Fruit fly (Drosophila melanogaster): Measurements from ENCODE around the gene Dbct.

Gene Dbct

dm6 chrX:15085777-15086510 lies at the start of gene Dbct, which contains the start of gene CG15027 (continued):
- TF ChIP-seq CG17385 (GFP tag; optimal IDR thresholded peaks at IDR 0.05) (peak; percentile 39), croc (GFP tag; conservative IDR thresholded peaks at IDR 0.05) (peak; percentile 45), tgo (GFP tag; IDR thresholded peaks at IDR 0.05) (peak; percentile 71), NK7.1 (GFP tag; optimal IDR thresholded peaks at IDR 0.05) (no peak), CG9817 (tag; optimal IDR thresholded peaks at IDR 0.05) (peak; percentile 74), Vsx1 (GFP tag; optimal IDR thresholded peaks at IDR 0.05) (no peak), nmo (GFP tag; optimal IDR thresholded peaks at IDR 0.05) (peak; percentile 78), Neu2 (GFP tag; optimal IDR thresholded peaks at IDR 0.05; ENCODE audit: borderline replicate concordance) (no peak), esg (GFP tag; conservative IDR thresholded peaks at IDR 0.05) (peak; percentile 44), HLH3B (GFP tag; IDR thresholded peaks at IDR 0.05) (peak; percentile 58; the same call in 1 of the 2 replicates), Spps (tag; optimal IDR thresholded peaks at IDR 0.05) (no peak), jumu (GFP tag; optimal IDR thresholded peaks at IDR 0.05) (no peak), tap (tag; optimal IDR thresholded peaks at IDR 0.05) (peak; percentile 48), Max (GFP tag; optimal IDR thresholded peaks at IDR 0.05) (peak; percentile 83), emc (GFP tag; optimal IDR thresholded peaks at IDR 0.05) (no peak), CkIIα-i1 (GFP tag; IDR thresholded peaks at IDR 0.05) (no peak), Sry-δ (GFP tag; optimal IDR thresholded peaks at IDR 0.05) (peak; percentile 74), run (tag; optimal IDR thresholded peaks at IDR 0.05) (no peak), vfl (GFP tag; optimal IDR thresholded peaks at IDR 0.05) (peak; percentile 35), CrebB (tag; optimal IDR thresholded peaks at IDR 0.05) (no peak), CG10147 (GFP tag; optimal IDR thresholded peaks at IDR 0.05) (peak; percentile 55), unc-4 (GFP tag; IDR thresholded peaks at IDR 0.05; ENCODE audit: partially characterized antibody) (peak; percentile 69), CG8388 (GFP tag; optimal IDR thresholded peaks at IDR 0.05) (peak; percentile 59), otp (GFP tag; IDR thresholded peaks at IDR 0.05) (no peak), CG9797 (GFP tag; optimal IDR thresholded peaks at IDR 0.05) (no peak), gem (tag; optimal IDR thresholded peaks at IDR 0.05) (peak; percentile 82), nerfin-1 (tag; optimal IDR thresholded peaks at IDR 0.05) (peak; percentile 40), CG8281 (tag; optimal IDR thresholded peaks at IDR 0.05) (peak; percentile 30), TFAM (GFP tag; optimal IDR thresholded peaks at IDR 0.05) (no peak), nom (GFP tag; optimal IDR thresholded peaks at IDR 0.05) (peak; percentile 36), dan (GFP tag; IDR thresholded peaks at IDR 0.05) (no peak), CG2129 (GFP tag; IDR thresholded peaks at IDR 0.05; ENCODE audit: partially characterized antibody) (peak; percentile 67), bigmax (GFP tag; optimal IDR thresholded peaks at IDR 0.05) (no peak), CG18476 (GFP tag; optimal IDR thresholded peaks at IDR 0.05) (no peak), CG9437 (GFP tag; optimal IDR thresholded peaks at IDR 0.05) (peak; percentile 52), Mrtf (GFP tag; IDR thresholded peaks at IDR 0.05) (0 out of 3 replicates have a peak, but pooled peaks have one; percentile 5), CG3065 (GFP tag; optimal IDR thresholded peaks at IDR 0.05) (no peak), en (GFP tag; optimal IDR thresholded peaks at IDR 0.05) (no peak), Gsc (GFP tag; IDR thresholded peaks at IDR 0.05) (no peak), Antp (GFP tag; optimal IDR thresholded peaks at IDR 0.05) (no peak), CG11695 (GFP tag; IDR thresholded peaks at IDR 0.05) (peak; percentile 61; the same call in 1 of the 3 replicates), Ets97D (GFP tag; optimal IDR thresholded peaks at IDR 0.05) (no peak), CG34422 (GFP tag; IDR thresholded peaks at IDR 0.05) (peak; percentile 58), dysf (GFP tag; IDR thresholded peaks at IDR 0.05) (peak; percentile 74), Hmx (GFP tag; optimal IDR thresholded peaks at IDR 0.05) (no peak), kay (GFP tag; optimal IDR thresholded peaks at IDR 0.05) (peak; percentile 85), Sox100B (GFP tag; optimal IDR thresholded peaks at IDR 0.05) (peak; percentile 44), twi (tag; optimal IDR thresholded peaks at IDR 0.05) (peak; percentile 75), CG2889 (GFP tag; IDR thresholded peaks at IDR 0.05) (0 out of 3 replicates have a peak, but pooled peaks have one; percentile 21)

All from whole organism, embryonic.